Worm (Caenorhabditis elegans): Measurements from ENCODE around the gene nob-1.

DNA sequence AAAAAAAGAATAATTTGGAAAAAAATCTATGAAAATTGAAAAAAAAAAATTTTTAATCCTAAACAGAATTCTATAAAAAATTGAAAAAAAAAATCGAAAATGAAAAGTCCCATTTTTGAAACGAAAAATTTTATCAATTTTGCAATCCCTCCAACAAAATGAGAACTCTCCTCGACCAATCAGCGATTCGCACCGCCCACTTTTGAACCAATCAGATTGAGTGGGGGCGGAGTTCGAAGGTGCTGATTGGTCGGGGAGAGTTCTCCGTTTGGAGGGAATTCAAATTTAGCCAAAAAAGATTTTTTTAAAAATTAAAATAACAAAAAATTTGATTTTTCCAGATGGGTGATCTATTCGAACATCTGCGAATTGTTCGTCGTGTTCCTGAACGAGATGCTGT, 16.4 kb downstream of the nob-1 start:
- TF ChIP-seq fkh-10 (GFP tag; optimal IDR thresholded peaks at IDR 0.05) = no peak
- TF ChIP-seq ZK546.5 (tag; optimal IDR thresholded peaks at IDR 0.05) = no peak
- TF ChIP-seq R02D3.7 (tag; optimal IDR thresholded peaks at IDR 0.05) = no peak
- TF ChIP-seq ama-1 (optimal IDR thresholded peaks at IDR 0.05) = no peak
- TF ChIP-seq mdl-1 (tag; optimal IDR thresholded peaks at IDR 0.05) = no peak
- no peak for TF ChIP-seq skn-1 (tag; optimal IDR thresholded peaks at IDR 0.05)
